Fruit fly (Drosophila melanogaster): Measurements from ENCODE around the gene Or19a.

- no peak for TF ChIP-seq CTCF (optimal IDR thresholded peaks at IDR 0.05)
- no peak for TF ChIP-seq CG8478 (optimal IDR thresholded peaks at IDR 0.05)
These were observed 4.7 kb upstream of the Or19a start, which contains the start of gene aspr for dm6 chrX:20147693-20148174.
